Fruit fly (Drosophila melanogaster) whole organism, embryonic: Measurements from ENCODE around the gene CG44428.

ENCODE experiments used
- insv ChIP-seq, 2 experiments: fragments of 200-800 bp; sonication (Bioruptor generic); optimal IDR thresholded peaks; 3 replicates each; lab custom pipeline; 2016 to 2018; ENCODE audit warnings: missing biosample characterization in 2 of 2, missing genetic modification characterization in 2 of 2
- pzg ChIP-seq: fragments of 200-800 bp; sonication (Bioruptor generic); optimal IDR thresholded peaks from 3 replicates; lab custom pipeline; 2018; ENCODE audit warnings: missing biosample characterization, mild to moderate bottlenecking, missing genetic modification characterization, moderate library complexity
- usp ChIP-seq: fragments of >200 bp; optimal IDR thresholded peaks from 2 replicates; lab custom pipeline; 2017; ENCODE audit warnings: missing biosample characterization, missing genetic modification characterization

- TF ChIP-seq insv (GFP tag; optimal IDR thresholded peaks at IDR 0.05; lab: Kevin White, UChicago) (no peak), pzg (no peak), usp (GFP tag; lab: Kevin White, UChicago) (no peak)
Measured at dm6 chrX:13579322-13579721, 49.3 kb upstream of the CG44428 start.
